Fruit fly (Drosophila melanogaster) whole organism, adult: ENCODE results near the gene CG34382.

Experiments
- CG12768 ChIP-seq: fragments of 200-800 bp; sonication (Bioruptor generic); optimal IDR thresholded peaks from 2 replicates; lab custom pipeline; 2017; ENCODE audit warnings: missing biosample characterization, missing genetic modification characterization, mild to moderate bottlenecking, moderate library complexity, missing genetic modification reagents
- CG14711 ChIP-seq: fragments of 200-800 bp; sonication (Bioruptor generic); optimal IDR thresholded peaks from 2 replicates; lab custom pipeline; 2018; ENCODE audit warnings: missing biosample characterization, mild to moderate bottlenecking, missing genetic modification characterization, moderate library complexity
- CG33017 ChIP-seq: fragments of 200-800 bp; sonication (Bioruptor generic); optimal IDR thresholded peaks from 2 replicates; lab custom pipeline; 2018; ENCODE audit warnings: missing biosample characterization, mild to moderate bottlenecking, missing genetic modification characterization, moderate library complexity
- CG5204 ChIP-seq: fragments of 200-800 bp; sonication (Bioruptor generic); optimal IDR thresholded peaks from 2 replicates; lab custom pipeline; 2016; ENCODE audit warnings: missing biosample characterization, missing genetic modification characterization
- CG7045 ChIP-seq: fragments of 200-800 bp; sonication (Bioruptor generic); optimal IDR thresholded peaks from 2 replicates; lab custom pipeline; 2017; ENCODE audit warnings: missing biosample characterization, mild to moderate bottlenecking, missing genetic modification characterization
- CG7101 ChIP-seq: fragments of 200-800 bp; sonication (Bioruptor generic); optimal IDR thresholded peaks from 2 replicates; lab custom pipeline; 2018; ENCODE audit warnings: missing biosample characterization, mild to moderate bottlenecking, missing genetic modification characterization, moderate library complexity
- Crg-1 ChIP-seq: fragments of 200-800 bp; sonication (Bioruptor generic); optimal IDR thresholded peaks from 2 replicates; lab custom pipeline; 2016; ENCODE audit warnings: missing biosample characterization, missing genetic modification characterization
- Mnt ChIP-seq: fragments of 200-800 bp; sonication (Bioruptor generic); optimal IDR thresholded peaks from 2 replicates; lab custom pipeline; 2016; ENCODE audit warnings: missing biosample characterization, mild to moderate bottlenecking, missing genetic modification characterization
- bab1 ChIP-seq: fragments of 200-800 bp; sonication (Bioruptor generic); optimal IDR thresholded peaks from 3 replicates; lab custom pipeline; 2019; ENCODE audit warnings: missing biosample characterization, mild to moderate bottlenecking, missing genetic modification characterization, moderate library complexity
- cic ChIP-seq: fragments of 200-800 bp; sonication (Bioruptor generic); optimal IDR thresholded peaks from 2 replicates; lab custom pipeline; 2017; ENCODE audit warnings: missing biosample characterization, mild to moderate bottlenecking, missing genetic modification characterization, moderate library complexity
- cnc ChIP-seq, 2 experiments: fragments of >200 bp; optimal IDR thresholded peaks; 2 replicates each; lab custom pipeline; 2017
- kay ChIP-seq: fragments of 200-800 bp; sonication (Bioruptor generic); peaks from one replicate; lab custom pipeline; 2016; ENCODE audit warnings: missing biosample characterization, missing genetic modification characterization, borderline replicate concordance
- tj ChIP-seq: fragments of 200-800 bp; sonication (Bioruptor generic); optimal IDR thresholded peaks from 3 replicates; lab custom pipeline; 2017; ENCODE audit warnings: missing biosample characterization, mild to moderate bottlenecking, missing genetic modification characterization, moderate library complexity
- toe ChIP-seq: fragments of 200-800 bp; sonication (Bioruptor generic); optimal IDR thresholded peaks from 2 replicates; lab custom pipeline; 2016; ENCODE audit warnings: missing biosample characterization, missing genetic modification characterization

DNA sequence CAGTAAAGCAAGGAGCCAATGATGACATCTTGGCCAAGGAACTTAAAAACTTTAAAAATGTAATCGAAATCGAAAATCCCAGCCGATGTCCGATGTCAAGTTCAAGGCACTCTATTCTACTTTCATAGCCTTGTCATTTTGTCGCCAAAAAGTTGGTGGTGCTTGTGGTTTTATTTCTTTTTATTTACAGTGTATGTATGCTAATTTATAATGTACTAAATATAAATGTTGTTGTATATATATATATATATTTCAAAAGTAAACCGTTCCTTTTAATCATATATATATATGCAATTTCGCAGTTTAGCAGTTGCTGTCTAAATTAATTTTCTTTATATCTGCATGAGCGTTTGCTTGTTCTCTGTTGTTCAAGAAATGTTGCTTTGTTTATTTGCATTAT is 15.9 kb downstream of the CG34382 start, which contains the start of the genes CG6709 and Hez:
- no peak for TF ChIP-seq Crg-1 (GFP tag; lab: Kevin White, UChicago)
- TF ChIP-seq tj (GFP tag; lab: Kevin White, UChicago) = no peak
- no peak for TF ChIP-seq CG33017 (tag; lab: Kevin White, UChicago)
- TF ChIP-seq CG12768 (GFP tag; lab: Kevin White, UChicago) = no peak
- TF ChIP-seq CG5204 = no peak
- no peak for TF ChIP-seq cic (GFP tag; lab: Kevin White, UChicago)
- TF ChIP-seq kay (GFP tag; lab: Kevin White, UChicago) = peak; percentile 85
- no peak for TF ChIP-seq bab1
- TF ChIP-seq CG7045 (GFP tag; lab: Kevin White, UChicago) = no peak
- TF ChIP-seq CG14711 (tag; lab: Kevin White, UChicago) = no peak
- no peak for TF ChIP-seq CG7101 (tag; lab: Kevin White, UChicago)
- TF ChIP-seq cnc (optimal IDR thresholded peaks at IDR 0.05; lab: Kevin White, UChicago) = no peak
- no peak for TF ChIP-seq Mnt (GFP tag; lab: Kevin White, UChicago)
- TF ChIP-seq toe (GFP tag; lab: Kevin White, UChicago) = no peak
